Worm (Caenorhabditis elegans) whole organism, L1 larva: ENCODE measurements around the gene C16D9.4.

ENCODE experiments used
- fkh-10 ChIP-seq: sonication (generic microtip); optimal IDR thresholded peaks from 2 replicates; lab custom pipeline; 2017; ENCODE audit warnings: missing biosample characterization, missing genetic modification reagents, missing genetic modification characterization
- fos-1 ChIP-seq: fragments of 150-350 bp; optimal IDR thresholded peaks from 2 replicates; lab custom pipeline; 2014; ENCODE audit warnings: missing biosample characterization, missing genetic modification characterization
- mef-2 ChIP-seq: fragments of 150-350 bp; optimal IDR thresholded peaks from 2 replicates; lab custom pipeline; 2014; ENCODE audit warnings: missing biosample characterization, missing genetic modification characterization
- tlp-1 ChIP-seq: fragments of 150-350 bp; optimal IDR thresholded peaks from 2 replicates; lab custom pipeline; 2014; ENCODE audit warnings: missing biosample characterization, missing genetic modification characterization

DNA sequence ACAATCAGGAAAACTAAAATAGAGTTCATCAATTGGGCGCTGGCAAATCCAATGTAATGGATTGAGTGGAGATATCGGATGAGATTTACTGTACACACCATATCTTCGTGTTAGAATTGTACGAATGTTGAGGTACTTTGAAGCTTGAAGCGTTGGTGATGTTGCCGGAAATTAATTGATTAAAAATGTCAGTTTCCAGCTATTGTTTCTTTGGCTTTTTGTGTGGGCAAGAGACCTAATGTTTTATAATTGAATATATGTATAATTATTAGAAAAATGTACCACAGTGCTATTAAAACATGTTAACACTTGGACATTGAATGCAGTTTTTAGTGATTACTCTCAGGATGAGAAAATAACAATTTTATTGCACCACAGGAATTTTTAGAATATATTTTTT lies 36.1 kb upstream of the C16D9.4 start, which contains the start of gene str-136:
- TF ChIP-seq fkh-10 (GFP tag; lab: Kevin White, UChicago) (no peak), fos-1 (tag; lab: Kevin White, UChicago) (no peak), mef-2 (tag; lab: Kevin White, UChicago) (no peak), tlp-1 (no peak)
